Worm (Caenorhabditis elegans) whole organism, L4 larva: Measurements from ENCODE around the gene ins-4.

Source experiments
- Y5F2A.4 ChIP-seq: fragments of 200-800 bp; sonication (Bioruptor generic); optimal IDR thresholded peaks from 2 replicates; lab custom pipeline; 2018; ENCODE audit warnings: mild to moderate bottlenecking, missing genetic modification characterization, missing compliant biosample characterization
- lin-13 ChIP-seq: fragments of 150-350 bp; optimal IDR thresholded peaks from 2 replicates; lab custom pipeline; 2014; ENCODE audit warnings: missing biosample characterization, missing genetic modification reagents, missing genetic modification characterization
- mxl-2 ChIP-seq: fragments of 200-800 bp; sonication (Bioruptor generic); conservative IDR thresholded peaks from 2 replicates; pipeline ENCODE4 v1.3.6; 2022; ENCODE audit warnings: missing genetic modification reagents, missing genetic modification characterization, missing compliant biosample characterization
- nhr-237 ChIP-seq: sonication (generic microtip); optimal IDR thresholded peaks from 2 replicates; lab custom pipeline; 2017; ENCODE audit warnings: missing biosample characterization, missing genetic modification characterization
- ztf-11 ChIP-seq: fragments of 150-350 bp; optimal IDR thresholded peaks from 2 replicates; lab custom pipeline; 2014; ENCODE audit warnings: missing biosample characterization, missing genetic modification characterization

ce11 chrII:5957803-5958367 is 38.3 kb upstream of the ins-4 start:
- TF ChIP-seq Y5F2A.4 (GFP tag; lab: Kevin White, UChicago) (no peak), ztf-11 (tag; lab: Kevin White, UChicago) (no peak), mxl-2 (GFP tag; lab: Robert Waterston, UW) (no peak), lin-13 (no peak), nhr-237 (tag; lab: Kevin White, UChicago) (no peak)
